Fruit fly (Drosophila melanogaster): ENCODE data around the gene Tgi.

Gene Tgi

DNA sequence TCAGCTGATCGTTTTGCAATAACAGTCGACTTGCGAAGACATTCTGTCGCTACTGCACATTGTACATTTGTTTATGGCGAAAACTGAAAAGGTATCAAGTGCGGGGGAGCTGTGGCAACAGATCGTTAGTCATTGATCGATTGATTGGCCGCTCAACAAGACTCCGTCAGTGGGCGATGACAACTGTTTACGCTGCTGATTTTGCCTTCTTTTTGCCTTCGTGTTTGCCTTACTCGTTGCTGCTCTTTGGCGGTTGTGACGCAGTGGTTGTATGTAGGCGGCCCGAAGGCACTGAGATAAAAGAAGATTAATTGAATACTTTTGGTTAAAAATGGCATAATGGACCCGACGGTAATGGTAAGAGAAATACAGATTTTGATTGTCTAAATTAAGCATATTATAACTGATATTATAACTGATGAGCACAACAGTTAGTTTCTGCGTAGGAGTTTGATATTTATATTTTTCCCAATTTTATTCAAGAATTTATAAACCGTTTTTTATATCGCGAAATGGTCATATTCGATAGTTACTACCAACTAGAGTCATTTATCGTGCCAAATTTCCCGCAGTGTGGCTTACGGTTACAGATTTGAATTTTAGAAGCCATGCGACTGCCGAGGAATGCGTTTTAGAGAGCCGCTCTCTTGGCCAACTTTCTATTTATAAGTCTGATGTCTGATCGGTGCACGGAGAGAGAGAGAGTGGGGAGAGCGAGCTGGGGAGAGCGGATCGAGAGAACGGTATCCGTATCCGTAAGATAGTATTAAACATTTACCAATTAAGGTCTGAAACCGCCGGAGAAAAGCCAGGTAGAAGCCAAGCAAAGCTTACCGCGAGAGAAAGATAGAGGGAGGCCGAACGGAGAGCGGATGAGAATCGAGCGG is 9.8 kb upstream of the Tgi start (continued):
- TF ChIP-seq kay (GFP tag; optimal IDR thresholded peaks at IDR 0.05), result peak; percentile 81
- peak; percentile 93 for TF ChIP-seq fd96Cb (tag; optimal IDR thresholded peaks at IDR 0.05)
- TF ChIP-seq onecut (GFP tag; IDR thresholded peaks at IDR 0.05), result peak; percentile 69
- TF ChIP-seq bigmax (GFP tag; optimal IDR thresholded peaks at IDR 0.05), result no peak
- TF ChIP-seq Nf-YA (GFP tag; IDR thresholded peaks at IDR 0.05), result peak; percentile 68
- TF ChIP-seq mirr (GFP tag; optimal IDR thresholded peaks at IDR 0.05), result no peak
- TF ChIP-seq CG11093 (GFP tag; IDR thresholded peaks at IDR 0.05), result peak; percentile 62; the same call in 2 of the 3 replicates
- peak; percentile 93 for TF ChIP-seq grau (tag; optimal IDR thresholded peaks at IDR 0.05)
- peak; percentile 95 for TF ChIP-seq CG11504 (tag; optimal IDR thresholded peaks at IDR 0.05)
- TF ChIP-seq phol (tag; optimal IDR thresholded peaks at IDR 0.05), result peak; percentile 93
- TF ChIP-seq stwl (tag; optimal IDR thresholded peaks at IDR 0.05), result no peak
- peak in 1 of 2 experiments; percentile 46 for TF ChIP-seq crp (GFP tag; optimal IDR thresholded peaks at IDR 0.05)
- peak; percentile 40 for TF ChIP-seq CG31365 (tag; optimal IDR thresholded peaks at IDR 0.05)
- peak; percentile 90 for TF ChIP-seq HHEX (GFP tag; optimal IDR thresholded peaks at IDR 0.05)
- peak; percentile 82 for TF ChIP-seq HmgZ (tag; optimal IDR thresholded peaks at IDR 0.05)
- peak in 1 of 3 experiments; percentile 84 for TF ChIP-seq lola (GFP tag; optimal IDR thresholded peaks at IDR 0.05)
- TF ChIP-seq Ptx1 (GFP tag; IDR thresholded peaks at IDR 0.05), result peak; percentile 92
- peak; percentile 77 for TF ChIP-seq NFAT (GFP tag; IDR thresholded peaks at IDR 0.05)
- peak; percentile 65 for TF ChIP-seq B-H2 (GFP tag; optimal IDR thresholded peaks at IDR 0.05)
- TF ChIP-seq Asciz (GFP tag; optimal IDR thresholded peaks at IDR 0.05), result peak; percentile 94
- peak; percentile 64 for TF ChIP-seq CG6272 (GFP tag; IDR thresholded peaks at IDR 0.05)
- peak; percentile 56 for TF ChIP-seq CG15514 (GFP tag; optimal IDR thresholded peaks at IDR 0.05)
- TF ChIP-seq CG9215 (GFP tag; IDR thresholded peaks at IDR 0.05), result peak; percentile 87
- TF ChIP-seq ranshi (GFP tag; IDR thresholded peaks at IDR 0.05), result peak; percentile 83
- TF ChIP-seq Mes4 (GFP tag; optimal IDR thresholded peaks at IDR 0.05), result peak; percentile 38
- no peak for TF ChIP-seq knrl (GFP tag; IDR thresholded peaks at IDR 0.05; ENCODE audit: partially characterized antibody)

DNA sequence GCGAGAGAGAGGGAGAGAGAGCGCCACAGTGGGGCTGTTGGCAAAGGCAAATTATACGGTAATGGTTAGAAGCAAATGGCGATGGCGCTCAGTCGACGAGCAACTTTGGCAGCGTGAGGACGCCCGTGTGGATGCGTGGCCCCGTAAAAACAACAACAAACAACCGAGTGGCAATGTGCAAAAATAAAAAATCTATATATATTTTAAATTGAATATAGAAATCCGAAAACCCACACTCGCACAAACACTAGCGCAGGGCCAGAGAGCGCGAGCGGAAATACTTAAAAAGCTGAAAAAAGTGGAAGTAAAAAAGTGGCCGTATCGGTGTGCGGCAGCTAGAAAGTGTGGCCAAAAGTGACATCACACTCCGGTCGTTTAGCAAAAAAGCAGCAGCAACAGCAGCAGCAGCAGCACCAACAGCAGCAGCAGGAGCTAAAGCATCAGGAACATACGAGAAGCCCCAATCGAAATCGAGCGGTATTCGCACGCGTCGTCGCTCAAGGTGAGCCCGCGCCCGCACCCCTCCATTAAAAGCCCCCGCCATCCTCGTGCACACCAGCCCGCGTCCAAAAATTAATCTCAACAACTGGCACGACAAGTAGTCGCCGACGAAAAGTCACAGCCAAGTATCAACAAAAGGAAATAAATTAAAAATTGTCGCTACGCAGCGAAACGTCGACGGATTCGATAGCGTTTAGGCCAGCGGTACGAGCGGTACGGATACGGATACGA is 9.0 kb upstream of the Tgi start, which contains the start of gene stv:
Gene stv (plus strand): TSS at position 89 of the 732 bp plus-strand sequence.
- no peak for TF ChIP-seq NfI (GFP tag; optimal IDR thresholded peaks at IDR 0.05)
- TF ChIP-seq bbx (GFP tag; IDR thresholded peaks at IDR 0.05; ENCODE audit: partially characterized antibody), result 0 out of 2 replicates have a peak, but pooled peaks have one; percentile 47
- TF ChIP-seq Dek (tag; optimal IDR thresholded peaks at IDR 0.05), result peak; percentile 34
- TF ChIP-seq Rx (GFP tag; IDR thresholded peaks at IDR 0.05), result no peak
- peak; percentile 25; the same call in 1 of the 2 replicates for TF ChIP-seq Scr (GFP tag; IDR thresholded peaks at IDR 0.05; ENCODE audit: partially characterized antibody)
- peak; percentile 55; the same call in 1 of the 2 replicates for TF ChIP-seq CG11696 (GFP tag; IDR thresholded peaks at IDR 0.05)
- TF ChIP-seq hkb (optimal IDR thresholded peaks at IDR 0.05), result no peak
- TF ChIP-seq hkb (GFP tag; IDR thresholded peaks at IDR 0.05), result peak; percentile 42
- TF ChIP-seq CG9437 (GFP tag; optimal IDR thresholded peaks at IDR 0.05), result no peak
- TF ChIP-seq Aef1 (GFP tag; IDR thresholded peaks at IDR 0.05), result peak; percentile 66
- TF ChIP-seq HHEX (GFP tag; optimal IDR thresholded peaks at IDR 0.05), result peak; percentile 12
- TF ChIP-seq CG17328 (GFP tag; IDR thresholded peaks at IDR 0.05), result no peak
- no peak for TF ChIP-seq CG8944 (GFP tag; optimal IDR thresholded peaks at IDR 0.05)
- no peak for TF ChIP-seq Ravus (GFP tag; IDR thresholded peaks at IDR 0.05)
- TF ChIP-seq rib (GFP tag; IDR thresholded peaks at IDR 0.05), result peak; percentile 27; the same call in 1 of the 2 replicates
- no peak for TF ChIP-seq CG17385 (GFP tag; optimal IDR thresholded peaks at IDR 0.05)
- no peak for TF ChIP-seq CG10209 (GFP tag; optimal IDR thresholded peaks at IDR 0.05)
- peak; percentile 6; the same call in 1 of the 3 replicates for TF ChIP-seq so (GFP tag; IDR thresholded peaks at IDR 0.05)
- TF ChIP-seq CG16779 (GFP tag; IDR thresholded peaks at IDR 0.05), result 0 out of 2 replicates have a peak, but pooled peaks have one; percentile 5
- TF ChIP-seq slou (GFP tag; optimal IDR thresholded peaks at IDR 0.05), result no peak
- TF ChIP-seq Hey (tag; optimal IDR thresholded peaks at IDR 0.05), result peak; percentile 52
- peak; percentile 25 for TF ChIP-seq CG3281 (GFP tag; optimal IDR thresholded peaks at IDR 0.05)
